Worm (Caenorhabditis elegans) whole organism, young adult: ENCODE data around the gene ser-2.
A peak's percentile ranks its signal among the peaks of the same experiment; 100 is the strongest.

Source experiments
- B0261.1 ChIP-seq: sonication (generic microtip); optimal IDR thresholded peaks from 2 replicates; lab custom pipeline; 2016; ENCODE audit warnings: mild to moderate bottlenecking, missing genetic modification characterization, moderate library complexity, missing compliant biosample characterization
- B0336.3 ChIP-seq: fragments of 200-800 bp; sonication (Bioruptor generic); IDR thresholded peaks from 2 replicates; pipeline ENCODE4 v1.3.6; 2022; ENCODE audit warnings: missing genetic modification characterization, missing compliant biosample characterization
- C17E4.6 ChIP-seq: fragments of 200-800 bp; sonication (Bioruptor generic); IDR thresholded peaks from 2 replicates; pipeline ENCODE4 v1.3.6; 2022; ENCODE audit warnings: missing genetic modification reagents, missing genetic modification characterization, missing compliant biosample characterization
- F49E8.2 ChIP-seq: sonication (generic microtip); optimal IDR thresholded peaks from 3 replicates; lab custom pipeline; 2017; ENCODE audit warnings: missing genetic modification characterization, mild to moderate bottlenecking, missing compliant biosample characterization, antibody characterized with exemption, moderate library complexity; ENCODE audit not compliant: insufficient read depth
- F57C9.4 ChIP-seq: sonication (generic microtip); optimal IDR thresholded peaks from 2 replicates; lab custom pipeline; 2017; ENCODE audit warnings: mild to moderate bottlenecking, missing genetic modification characterization, missing compliant biosample characterization
- K11D2.4 ChIP-seq: fragments of 200-800 bp; sonication (Bioruptor generic); IDR thresholded peaks from 2 replicates; pipeline ENCODE4 v1.3.6; 2022; ENCODE audit warnings: missing genetic modification reagents, missing genetic modification characterization, missing compliant biosample characterization
- K12H6.12 ChIP-seq: fragments of 200-800 bp; sonication (Bioruptor generic); optimal IDR thresholded peaks from 2 replicates; lab custom pipeline; 2018; ENCODE audit warnings: mild to moderate bottlenecking, missing genetic modification characterization, missing compliant biosample characterization
- Y53G8AR.9 ChIP-seq: fragments of 200-800 bp; sonication (Bioruptor generic); conservative IDR thresholded peaks from 2 replicates; pipeline ENCODE4 v1.3.6; 2022; ENCODE audit warnings: missing genetic modification reagents, missing genetic modification characterization, missing compliant biosample characterization
- Y67H2A.10 ChIP-seq: fragments of 200-800 bp; sonication (Bioruptor generic); conservative IDR thresholded peaks from 2 replicates; pipeline ENCODE4 v1.3.6; 2022; ENCODE audit warnings: missing genetic modification reagents, missing genetic modification characterization, missing compliant biosample characterization
- Y95B8A.8 ChIP-seq: fragments of 200-800 bp; sonication (Bioruptor generic); IDR thresholded peaks from 2 replicates; pipeline ENCODE4 v1.3.6; 2022; ENCODE audit warnings: missing genetic modification reagents, missing genetic modification characterization, missing compliant biosample characterization
- ama-1 ChIP-seq, 3 experiments: fragments of 150-350 bp in 1 of 3; sonication (generic microtip) in 2 of 3; optimal IDR thresholded peaks; 2 replicates each; lab custom pipeline; 2014 to 2018; ENCODE audit warnings: missing biosample characterization in 2 of 3, missing genetic modification characterization in 2 of 3, missing genetic modification reagents in 2 of 3
- attf-5 ChIP-seq: fragments of 200-800 bp; sonication (Bioruptor generic); optimal IDR thresholded peaks from 2 replicates; lab custom pipeline; 2018; ENCODE audit warnings: mild to moderate bottlenecking, missing genetic modification characterization, missing compliant biosample characterization
- cebp-1 ChIP-seq, 2 experiments: fragments of 200-800 bp in 1 of 2; sonication (Bioruptor generic) in 1 of 2; sonication (generic microtip) in 1 of 2; IDR thresholded peaks in 1 of 2; optimal IDR thresholded peaks in 1 of 2; 2 replicates each; pipeline versions ENCODE4 v1.3.6 to Lab custom; 2017 to 2022; ENCODE audit warnings: missing compliant biosample characterization in 2 of 2, missing genetic modification characterization in 2 of 2, mild to moderate bottlenecking in 1 of 2, missing genetic modification reagents in 1 of 2, moderate library complexity in 1 of 2
- ceh-27 ChIP-seq: fragments of 200-800 bp; sonication (Bioruptor generic); optimal IDR thresholded peaks from 2 replicates; lab custom pipeline; 2018; ENCODE audit warnings: mild to moderate bottlenecking, missing genetic modification characterization, moderate library complexity, missing compliant biosample characterization
- chd-7 ChIP-seq: sonication (generic microtip); optimal IDR thresholded peaks from 2 replicates; lab custom pipeline; 2016; ENCODE audit warnings: mild to moderate bottlenecking, missing genetic modification characterization, moderate library complexity, missing compliant biosample characterization
- dox-1 ChIP-seq: fragments of 200-800 bp; sonication (Bioruptor generic); IDR thresholded peaks from 2 replicates; pipeline ENCODE4 v1.3.6; 2022; ENCODE audit warnings: missing genetic modification reagents, missing genetic modification characterization, missing compliant biosample characterization
- efl-1 ChIP-seq: fragments of 150-350 bp; optimal IDR thresholded peaks from 2 replicates; lab custom pipeline; 2014; ENCODE audit warnings: missing biosample characterization, missing genetic modification reagents, missing genetic modification characterization
- egl-44 ChIP-seq: fragments of 200-800 bp; sonication (Bioruptor generic); IDR thresholded peaks from 2 replicates; pipeline ENCODE4 v1.3.6; 2022; ENCODE audit warnings: missing genetic modification reagents, missing genetic modification characterization, missing compliant biosample characterization
- egrh-3 ChIP-seq: fragments of 200-800 bp; sonication (Bioruptor generic); IDR thresholded peaks from 2 replicates; pipeline ENCODE4 v1.3.6; 2022; ENCODE audit warnings: missing genetic modification reagents, missing genetic modification characterization, missing compliant biosample characterization
- ekl-4 ChIP-seq: fragments of 200-800 bp; sonication (Bioruptor generic); IDR thresholded peaks from 2 replicates; pipeline ENCODE4 v1.3.6; 2022; ENCODE audit warnings: missing genetic modification reagents, missing genetic modification characterization, missing compliant biosample characterization
- hmg-1.2 ChIP-seq: fragments of 200-800 bp; sonication (Bioruptor generic); IDR thresholded peaks from 2 replicates; pipeline ENCODE4 v1.3.6; 2022; ENCODE audit warnings: missing genetic modification reagents, missing genetic modification characterization, missing compliant biosample characterization
- hmg-20 ChIP-seq: fragments of 200-800 bp; sonication (Bioruptor generic); IDR thresholded peaks from 2 replicates; pipeline ENCODE4 v1.3.6; 2022; ENCODE audit warnings: missing genetic modification reagents, missing genetic modification characterization, missing compliant biosample characterization
- lag-1 ChIP-seq: fragments of 200-800 bp; sonication (Bioruptor generic); IDR thresholded peaks from 2 replicates; pipeline ENCODE4 v1.3.6; 2022; ENCODE audit warnings: missing genetic modification reagents, missing genetic modification characterization, missing compliant biosample characterization
- lin-40 ChIP-seq: sonication (generic microtip); optimal IDR thresholded peaks from 2 replicates; lab custom pipeline; 2016; ENCODE audit warnings: missing genetic modification characterization, mild to moderate bottlenecking, missing compliant biosample characterization, missing genotype, missing genetic modification reagents
- lsl-1 ChIP-seq: fragments of 200-800 bp; sonication (Bioruptor generic); optimal IDR thresholded peaks from 2 replicates; lab custom pipeline; 2018; ENCODE audit warnings: mild to moderate bottlenecking, missing genetic modification characterization, moderate library complexity, missing compliant biosample characterization
- mcd-1 ChIP-seq: fragments of 200-800 bp; sonication (Bioruptor generic); IDR thresholded peaks from 2 replicates; pipeline ENCODE4 v1.3.6; 2022; ENCODE audit warnings: missing genetic modification reagents, missing genetic modification characterization, missing compliant biosample characterization
- nfyb-1 ChIP-seq: fragments of 200-800 bp; sonication (Bioruptor generic); IDR thresholded peaks from 2 replicates; pipeline ENCODE4 v1.3.6; 2022; ENCODE audit warnings: missing genetic modification reagents, missing genetic modification characterization, missing compliant biosample characterization
- pbrm-1 ChIP-seq: fragments of 200-800 bp; sonication (Bioruptor generic); IDR thresholded peaks from 2 replicates; pipeline ENCODE4 v1.3.6; 2022; ENCODE audit warnings: missing genetic modification reagents, missing genetic modification characterization, missing compliant biosample characterization
- rec-8 ChIP-seq, 2 experiments: sonication (generic microtip); optimal IDR thresholded peaks; 2 replicates each; lab custom pipeline; 2016; ENCODE audit warnings: mild to moderate bottlenecking in 2 of 2, missing genetic modification characterization in 2 of 2, missing genetic modification reagents in 2 of 2, missing genotype in 2 of 2, missing biosample characterization in 1 of 2, missing compliant biosample characterization in 1 of 2, moderate library complexity in 1 of 2
- repo-1 ChIP-seq: sonication (generic microtip); optimal IDR thresholded peaks from 2 replicates; lab custom pipeline; 2017; ENCODE audit warnings: mild to moderate bottlenecking, missing genetic modification characterization, missing compliant biosample characterization
- rpc-1 ChIP-seq, 2 experiments: fragments of 150-350 bp in 1 of 2; sonication (generic microtip) in 1 of 2; optimal IDR thresholded peaks; 2 replicates each; lab custom pipeline; 2014 to 2018; ENCODE audit warnings: missing biosample characterization in 1 of 2, missing genetic modification characterization in 1 of 2, missing genetic modification reagents in 1 of 2, missing genotype in 1 of 2
- snpc-1.3 ChIP-seq: sonication (generic microtip); optimal IDR thresholded peaks from 2 replicates; lab custom pipeline; 2017; ENCODE audit warnings: missing genetic modification characterization, mild to moderate bottlenecking, missing compliant biosample characterization, antibody characterized with exemption, moderate library complexity, missing genotype, missing genetic modification reagents; ENCODE audit not compliant: insufficient read depth
- snpc-3.4 ChIP-seq: sonication (generic microtip); optimal IDR thresholded peaks from 2 replicates; lab custom pipeline; 2017; ENCODE audit warnings: missing genetic modification characterization, mild to moderate bottlenecking, missing compliant biosample characterization, antibody characterized with exemption, moderate library complexity, missing genotype, missing genetic modification reagents
- unc-130 ChIP-seq: sonication (generic microtip); optimal IDR thresholded peaks from 2 replicates; lab custom pipeline; 2016; ENCODE audit warnings: missing genetic modification reagents, missing genetic modification characterization, missing compliant biosample characterization
- zfh-2 ChIP-seq: fragments of 200-800 bp; sonication (Bioruptor generic); conservative IDR thresholded peaks from 2 replicates; pipeline ENCODE4 v1.3.6; 2022; ENCODE audit warnings: missing genetic modification reagents, missing genetic modification characterization, missing compliant biosample characterization

Gene ser-2

ce11 chrX:15343971-15344370, 41.2 kb upstream of the ser-2 start:
- TF ChIP-seq B0261.1 (tag; lab: Kevin White, UChicago): no peak
- TF ChIP-seq snpc-1.3: no peak
- no peak for TF ChIP-seq mcd-1 (GFP tag; lab: Robert Waterston, UW)
- no peak for TF ChIP-seq F57C9.4 (tag; lab: Kevin White, UChicago)
- TF ChIP-seq nfyb-1: 0 out of 2 replicates have a peak, but pooled peaks have one; percentile 14
- TF ChIP-seq Y95B8A.8 (GFP tag; lab: Robert Waterston, UW): no peak

ce11 chrX:15342744-15343259, 40.0 kb upstream of the ser-2 start:
- no peak for TF ChIP-seq nfyb-1

ce11 chrX:15342092-15342491, 39.3 kb upstream of the ser-2 start:
- 0 out of 2 replicates have a peak, but pooled peaks have one; percentile 4 for TF ChIP-seq hmg-1.2 (GFP tag; lab: Robert Waterston, UW)
- TF ChIP-seq ceh-27: peak; percentile 37
- 0 out of 2 replicates have a peak, but pooled peaks have one; percentile 9 for TF ChIP-seq nfyb-1
- TF ChIP-seq pbrm-1: no peak
- TF ChIP-seq egl-44 (GFP tag; lab: Robert Waterston, UW): 0 out of 2 replicates have a peak, but pooled peaks have one; percentile 50
- no peak for TF ChIP-seq F49E8.2 (tag; lab: Kevin White, UChicago)
- TF ChIP-seq K12H6.12 (tag; lab: Kevin White, UChicago): peak; percentile 72
- no peak for TF ChIP-seq lsl-1 (GFP tag; lab: Kevin White, UChicago)
- peak; percentile 28 for TF ChIP-seq lin-40
- TF ChIP-seq cebp-1 (GFP tag; IDR thresholded peaks at IDR 0.05; lab: Robert Waterston, UW): no peak
- TF ChIP-seq cebp-1 (tag; optimal IDR thresholded peaks at IDR 0.05; lab: Kevin White, UChicago): peak; percentile 42
- TF ChIP-seq egrh-3: 0 out of 2 replicates have a peak, but pooled peaks have one; percentile 4
- peak; percentile 40; the same call in 1 of the 2 replicates for TF ChIP-seq ekl-4 (GFP tag; lab: Robert Waterston, UW)
- 0 out of 2 replicates have a peak, but pooled peaks have one; percentile 29 for TF ChIP-seq Y53G8AR.9 (GFP tag; lab: Robert Waterston, UW)
- 0 out of 2 replicates have a peak, but pooled peaks have one; percentile 58 for TF ChIP-seq B0336.3
- 0 out of 2 replicates have a peak, but pooled peaks have one; percentile 50 for TF ChIP-seq K11D2.4 (GFP tag; lab: Robert Waterston, UW)
- no peak for TF ChIP-seq rec-8 (tag; optimal IDR thresholded peaks at IDR 0.05; lab: Kevin White, UChicago)
- TF ChIP-seq C17E4.6 (GFP tag; lab: Robert Waterston, UW): no peak
- no peak for TF ChIP-seq lag-1
- TF ChIP-seq zfh-2 (GFP tag; lab: Robert Waterston, UW): peak; percentile 98
- peak; percentile 38; the same call in 1 of the 2 replicates for TF ChIP-seq mcd-1 (GFP tag; lab: Robert Waterston, UW)

ce11 chrX:15340743-15341142, 38.0 kb upstream of the ser-2 start:
- TF ChIP-seq rpc-1 (optimal IDR thresholded peaks at IDR 0.05; lab: Kevin White, UChicago): no peak
- no peak for TF ChIP-seq rpc-1 (tag; optimal IDR thresholded peaks at IDR 0.05; lab: Kevin White, UChicago)
- peak; percentile 17 for TF ChIP-seq chd-7
- 0 out of 2 replicates have a peak, but pooled peaks have one; percentile 5 for TF ChIP-seq hmg-1.2 (GFP tag; lab: Robert Waterston, UW)
- TF ChIP-seq K11D2.4 (GFP tag; lab: Robert Waterston, UW): 0 out of 2 replicates have a peak, but pooled peaks have one; percentile 44
- peak; percentile 98 for TF ChIP-seq zfh-2 (GFP tag; lab: Robert Waterston, UW)
- TF ChIP-seq dox-1 (GFP tag; lab: Robert Waterston, UW): 0 out of 2 replicates have a peak, but pooled peaks have one; percentile 28
- peak; percentile 48 for TF ChIP-seq ama-1 (optimal IDR thresholded peaks at IDR 0.05; lab: Kevin White, UChicago)
- no peak for TF ChIP-seq ama-1 (GFP tag; optimal IDR thresholded peaks at IDR 0.05; lab: Kevin White, UChicago)
- no peak for TF ChIP-seq Y67H2A.10 (GFP tag; lab: Robert Waterston, UW)
- no peak for TF ChIP-seq efl-1
- TF ChIP-seq cebp-1 (GFP tag; IDR thresholded peaks at IDR 0.05; lab: Robert Waterston, UW): no peak
- TF ChIP-seq cebp-1 (tag; optimal IDR thresholded peaks at IDR 0.05; lab: Kevin White, UChicago): peak; percentile 40
- TF ChIP-seq hmg-20 (GFP tag; lab: Robert Waterston, UW): no peak
- TF ChIP-seq ceh-27: peak; percentile 29
- TF ChIP-seq repo-1: no peak
- TF ChIP-seq snpc-3.4: no peak
- peak; percentile 36 for TF ChIP-seq attf-5
- no peak for TF ChIP-seq snpc-1.3
- TF ChIP-seq unc-130 (GFP tag; lab: Kevin White, UChicago): no peak
- peak; percentile 28; the same call in 1 of the 2 replicates for TF ChIP-seq mcd-1 (GFP tag; lab: Robert Waterston, UW)
- TF ChIP-seq egrh-3: peak; percentile 89
